Worm (Caenorhabditis elegans): ENCODE results near the gene upp-1.

The upp-1 gene

ce11 chrIII:7643084-7643483 is at the start of gene upp-1:
Gene upp-1 (minus strand): TSS chrIII:7643101.
- TF ChIP-seq unc-42 (tag; optimal IDR thresholded peaks at IDR 0.05): peak; percentile 80
- no peak for TF ChIP-seq C38D4.7 (GFP tag; optimal IDR thresholded peaks at IDR 0.05)
- TF ChIP-seq zip-5 (tag; optimal IDR thresholded peaks at IDR 0.05): no peak

ce11 chrIII:7692287-7692686 is 49.4 kb upstream of the upp-1 start:
- no peak for TF ChIP-seq C08G9.2 (tag; optimal IDR thresholded peaks at IDR 0.05)
- no peak for TF ChIP-seq pag-3 (tag; optimal IDR thresholded peaks at IDR 0.05; ENCODE audit: borderline replicate concordance)
- TF ChIP-seq eyg-1 (tag; optimal IDR thresholded peaks at IDR 0.05): no peak
- TF ChIP-seq elt-4 (tag; optimal IDR thresholded peaks at IDR 0.05): no peak
- TF ChIP-seq ceh-19 (GFP tag; optimal IDR thresholded peaks at IDR 0.05): no peak
- TF ChIP-seq pros-1 (tag; optimal IDR thresholded peaks at IDR 0.05): no peak
- TF ChIP-seq hlh-15 (tag; optimal IDR thresholded peaks at IDR 0.05): no peak
- TF ChIP-seq madf-2 (tag; optimal IDR thresholded peaks at IDR 0.05): no peak

DNA sequence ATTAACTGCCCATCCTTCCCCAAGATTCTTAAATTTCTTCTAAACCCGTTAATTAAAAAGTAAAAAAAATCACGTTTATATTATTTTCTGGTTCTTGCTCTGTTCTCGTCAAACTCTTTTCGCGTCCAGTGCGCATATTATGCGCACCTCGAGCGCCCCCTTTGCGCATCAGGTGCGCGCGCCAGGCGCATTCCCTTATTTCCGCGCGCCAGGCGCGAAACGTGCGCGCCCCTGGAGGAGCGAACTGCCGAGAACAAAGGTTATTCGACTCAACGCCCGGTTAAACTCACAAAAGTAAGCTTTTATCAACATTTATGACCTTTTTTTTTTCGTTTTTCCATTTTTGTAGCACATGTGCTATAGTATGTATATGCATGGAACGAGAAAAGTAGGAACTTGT is 29.5 kb upstream of the upp-1 start:
- no peak for TF ChIP-seq ceh-14 (tag; optimal IDR thresholded peaks at IDR 0.05)
- no peak for TF ChIP-seq sox-4 (tag; optimal IDR thresholded peaks at IDR 0.05)
- TF ChIP-seq hlh-6 (tag; optimal IDR thresholded peaks at IDR 0.05): no peak
- no peak for TF ChIP-seq odd-2 (tag; optimal IDR thresholded peaks at IDR 0.05)
- no peak for TF ChIP-seq dve-1 (tag; optimal IDR thresholded peaks at IDR 0.05)
- no peak for TF ChIP-seq pag-3 (tag; optimal IDR thresholded peaks at IDR 0.05; ENCODE audit: borderline replicate concordance)
- no peak for TF ChIP-seq ceh-30 (tag; optimal IDR thresholded peaks at IDR 0.05)
- TF ChIP-seq sdc-2 (tag; optimal IDR thresholded peaks at IDR 0.05): no peak
- no peak for TF ChIP-seq ref-2 (tag; optimal IDR thresholded peaks at IDR 0.05)
- TF ChIP-seq rnt-1 (tag; optimal IDR thresholded peaks at IDR 0.05): no peak
- no peak for TF ChIP-seq ttx-3 (tag; optimal IDR thresholded peaks at IDR 0.05)
- TF ChIP-seq fkh-10 (GFP tag; optimal IDR thresholded peaks at IDR 0.05): no peak
- no peak for TF ChIP-seq elt-4 (tag; optimal IDR thresholded peaks at IDR 0.05)
- no peak for TF ChIP-seq unc-55 (GFP tag; optimal IDR thresholded peaks at IDR 0.05)
- no peak for TF ChIP-seq pha-2 (tag; optimal IDR thresholded peaks at IDR 0.05)
- no peak for TF ChIP-seq unc-3 (GFP tag; conservative IDR thresholded peaks at IDR 0.05)
- no peak for TF ChIP-seq unc-3 (tag; optimal IDR thresholded peaks at IDR 0.05)
- TF ChIP-seq pat-9 (tag; optimal IDR thresholded peaks at IDR 0.05): no peak
- no peak for TF ChIP-seq ceh-18 (tag; optimal IDR thresholded peaks at IDR 0.05)
- TF ChIP-seq dmd-4 (tag; optimal IDR thresholded peaks at IDR 0.05; ENCODE audit: borderline replicate concordance): no peak

- TF ChIP-seq hlh-6 (tag; optimal IDR thresholded peaks at IDR 0.05) (no peak), C08G9.2 (tag; optimal IDR thresholded peaks at IDR 0.05) (no peak), pha-4 (tag; optimal IDR thresholded peaks at IDR 0.05) (no peak), dmd-4 (tag; optimal IDR thresholded peaks at IDR 0.05; ENCODE audit: borderline replicate concordance) (no peak), unc-55 (GFP tag; optimal IDR thresholded peaks at IDR 0.05) (no peak), ama-1 (optimal IDR thresholded peaks at IDR 0.05) (no peak), ceh-9 (tag; optimal IDR thresholded peaks at IDR 0.05) (no peak), ceh-45 (GFP tag; IDR thresholded peaks at IDR 0.05) (no peak), K02D7.2 (tag; optimal IDR thresholded peaks at IDR 0.05) (no peak), elt-2 (tag; optimal IDR thresholded peaks at IDR 0.05) (no peak), T23F11.4 (GFP tag; optimal IDR thresholded peaks at IDR 0.05) (no peak), dve-1 (tag; optimal IDR thresholded peaks at IDR 0.05) (no peak), zip-5 (tag; optimal IDR thresholded peaks at IDR 0.05) (no peak), npax-4 (tag; optimal IDR thresholded peaks at IDR 0.05) (no peak), nhr-11 (tag; optimal IDR thresholded peaks at IDR 0.05) (no peak), lim-6 (tag; optimal IDR thresholded peaks at IDR 0.05) (no peak), pat-9 (tag; optimal IDR thresholded peaks at IDR 0.05) (no peak), hlh-15 (tag; optimal IDR thresholded peaks at IDR 0.05) (no peak), fkh-10 (GFP tag; optimal IDR thresholded peaks at IDR 0.05) (no peak)
Observed at ce11 chrIII:7665928-7666327, 23.0 kb upstream of the upp-1 start.

All from whole organism, late embryonic.